Fruit fly (Drosophila melanogaster): ENCODE data around the gene glo.

Gene glo

dm6 chr3R:11851939-11852338 lies 32.7 kb upstream of the glo start (continued):
- TF ChIP-seq Dll (GFP tag; IDR thresholded peaks at IDR 0.05; ENCODE audit: partially characterized antibody), result no peak
- no peak for TF ChIP-seq pros (GFP tag; optimal IDR thresholded peaks at IDR 0.05)
- peak; percentile 68; the same call in 1 of the 2 replicates for TF ChIP-seq CG17328 (GFP tag; IDR thresholded peaks at IDR 0.05)
- peak; percentile 46 for TF ChIP-seq kah (GFP tag; optimal IDR thresholded peaks at IDR 0.05)
- peak; percentile 51; the same call in 1 of the 2 replicates for TF ChIP-seq Awh (GFP tag; IDR thresholded peaks at IDR 0.05)
- TF ChIP-seq tna (GFP tag; IDR thresholded peaks at IDR 0.05; ENCODE audit: partially characterized antibody), result no peak
- peak; percentile 73 for TF ChIP-seq CG15601 (tag; optimal IDR thresholded peaks at IDR 0.05)
- TF ChIP-seq C15 (GFP tag; IDR thresholded peaks at IDR 0.05), result no peak
- TF ChIP-seq schlank (tag; optimal IDR thresholded peaks at IDR 0.05), result no peak
- no peak for TF ChIP-seq Lim3 (GFP tag; IDR thresholded peaks at IDR 0.05)
- TF ChIP-seq gem (tag; optimal IDR thresholded peaks at IDR 0.05), result peak; percentile 83
- peak; percentile 53 for TF ChIP-seq CG1603 (tag; optimal IDR thresholded peaks at IDR 0.05)
- TF ChIP-seq esg (GFP tag; conservative IDR thresholded peaks at IDR 0.05), result peak; percentile 26; the same call in 1 of the 2 replicates
- TF ChIP-seq CG7928 (GFP tag; optimal IDR thresholded peaks at IDR 0.05), result no peak
- no peak for TF ChIP-seq onecut (GFP tag; IDR thresholded peaks at IDR 0.05)
- TF ChIP-seq Aef1 (GFP tag; IDR thresholded peaks at IDR 0.05), result peak; percentile 20; the same call in 1 of the 3 replicates
- TF ChIP-seq ATbp (GFP tag; optimal IDR thresholded peaks at IDR 0.05), result peak; percentile 61
- TF ChIP-seq CG13287 (GFP tag; IDR thresholded peaks at IDR 0.05; ENCODE audit: partially characterized antibody), result no peak
- TF ChIP-seq Hr3 (GFP tag; optimal IDR thresholded peaks at IDR 0.05), result peak; percentile 30
- TF ChIP-seq Dip3 (GFP tag; optimal IDR thresholded peaks at IDR 0.05), result no peak
- no peak for TF ChIP-seq Gug (GFP tag; IDR thresholded peaks at IDR 0.05)
- TF ChIP-seq CoRest (tag; optimal IDR thresholded peaks at IDR 0.05), result peak; percentile 65
- peak; percentile 52 for TF ChIP-seq CG4424 (GFP tag; optimal IDR thresholded peaks at IDR 0.05)
- TF ChIP-seq E2f1 (GFP tag; IDR thresholded peaks at IDR 0.05), result no peak
- TF ChIP-seq Oli (tag; optimal IDR thresholded peaks at IDR 0.05), result peak; percentile 71
- TF ChIP-seq da (GFP tag; optimal IDR thresholded peaks at IDR 0.05), result no peak
- peak; percentile 80 for TF ChIP-seq CG2712 (tag; optimal IDR thresholded peaks at IDR 0.05)
- peak; percentile 82 for TF ChIP-seq nmo (GFP tag; optimal IDR thresholded peaks at IDR 0.05)
- TF ChIP-seq CG11504 (tag; optimal IDR thresholded peaks at IDR 0.05), result peak; percentile 73
- TF ChIP-seq Sry-δ (GFP tag; optimal IDR thresholded peaks at IDR 0.05), result no peak
- peak; percentile 26 for TF ChIP-seq Fer3 (tag; optimal IDR thresholded peaks at IDR 0.05)
- TF ChIP-seq fd64A (GFP tag; optimal IDR thresholded peaks at IDR 0.05), result no peak
- TF ChIP-seq CG13894 (tag; optimal IDR thresholded peaks at IDR 0.05), result no peak
- TF ChIP-seq row (GFP tag; IDR thresholded peaks at IDR 0.05), result peak; percentile 55; the same call in 2 of the 3 replicates
- TF ChIP-seq CG2889 (GFP tag; IDR thresholded peaks at IDR 0.05), result no peak
- TF ChIP-seq en (GFP tag; optimal IDR thresholded peaks at IDR 0.05), result no peak
- TF ChIP-seq CG10267 (tag; optimal IDR thresholded peaks at IDR 0.05), result peak; percentile 51
- peak; percentile 79 for TF ChIP-seq PHDP (tag; optimal IDR thresholded peaks at IDR 0.05)

- peak; percentile 61 for TF ChIP-seq HHEX (GFP tag; optimal IDR thresholded peaks at IDR 0.05)
- no peak for TF ChIP-seq Mrtf (GFP tag; IDR thresholded peaks at IDR 0.05)
- no peak for TF ChIP-seq BtbVII (GFP tag; optimal IDR thresholded peaks at IDR 0.05)
- peak; percentile 88 for TF ChIP-seq croc (GFP tag; conservative IDR thresholded peaks at IDR 0.05)
- peak; percentile 49 for TF ChIP-seq CTCF (GFP tag; optimal IDR thresholded peaks at IDR 0.05)
- no peak for TF ChIP-seq CG34376 (GFP tag; optimal IDR thresholded peaks at IDR 0.05)
- TF ChIP-seq pan (optimal IDR thresholded peaks at IDR 0.05), result no peak
- peak in 1 of 2 experiments; percentile 58 for TF ChIP-seq pan (GFP tag; optimal IDR thresholded peaks at IDR 0.05 in 1 of 2, IDR thresholded peaks at IDR 0.05 in 1 of 2)
- no peak for TF ChIP-seq Taf1 (GFP tag; IDR thresholded peaks at IDR 0.05)
- peak; percentile 74 for TF ChIP-seq chn (GFP tag; optimal IDR thresholded peaks at IDR 0.05)
- no peak for TF ChIP-seq Elba2 (GFP tag; optimal IDR thresholded peaks at IDR 0.05)
- peak; percentile 90 for TF ChIP-seq dmrt99B (tag; optimal IDR thresholded peaks at IDR 0.05)
- TF ChIP-seq Eip74EF (GFP tag; optimal IDR thresholded peaks at IDR 0.05), result peak in 1 of 2 experiments; percentile 90
These were observed 32.0 kb upstream of the glo start for dm6 chr3R:11850917-11851897.
